Worm (Caenorhabditis elegans) whole organism, L3 larva: ENCODE results near the gene F32D8.1.

Experiments
- egl-27 ChIP-seq: sonication (generic microtip); optimal IDR thresholded peaks from 4 replicates; lab custom pipeline; 2017; ENCODE audit warnings: missing biosample characterization, missing genetic modification reagents, missing genetic modification characterization
- unc-62 ChIP-seq: fragments of 150-350 bp; sonication (generic microtip); optimal IDR thresholded peaks from 4 replicates; lab custom pipeline; 2014; ENCODE audit warnings: missing biosample characterization, missing genetic modification reagents, missing genetic modification characterization
- zag-1 ChIP-seq: fragments of 150-350 bp; optimal IDR thresholded peaks from 2 replicates; lab custom pipeline; 2014; ENCODE audit warnings: missing biosample characterization, missing genetic modification characterization

ce11 chrV:10838204-10838603, 42.4 kb upstream of the F32D8.1 start:
- TF ChIP-seq egl-27 (no peak), zag-1 (tag; lab: Kevin White, UChicago) (no peak), unc-62 (GFP tag; lab: Kevin White, UChicago) (no peak)
